Fruit fly (Drosophila melanogaster): Measurements from ENCODE around the gene CG10516.
A peak's percentile ranks its signal among the peaks of the same experiment; 100 is the strongest.

Gene CG10516

dm6 chr3L:16013198-16013982 lies 45.4 kb downstream of the CG10516 start:
- TF ChIP-seq Sp1 (GFP tag; optimal IDR thresholded peaks at IDR 0.05): peak; percentile 11
- peak; percentile 18 for TF ChIP-seq HLH106 (tag; optimal IDR thresholded peaks at IDR 0.05)
- TF ChIP-seq Hr78 (GFP tag; optimal IDR thresholded peaks at IDR 0.05): no peak
- TF ChIP-seq Rel (GFP tag; optimal IDR thresholded peaks at IDR 0.05): no peak
- no peak for TF ChIP-seq Rel (tag; optimal IDR thresholded peaks at IDR 0.05)
- TF ChIP-seq jim (GFP tag; optimal IDR thresholded peaks at IDR 0.05): no peak
- TF ChIP-seq Dfd (GFP tag; optimal IDR thresholded peaks at IDR 0.05): peak; percentile 16

DNA sequence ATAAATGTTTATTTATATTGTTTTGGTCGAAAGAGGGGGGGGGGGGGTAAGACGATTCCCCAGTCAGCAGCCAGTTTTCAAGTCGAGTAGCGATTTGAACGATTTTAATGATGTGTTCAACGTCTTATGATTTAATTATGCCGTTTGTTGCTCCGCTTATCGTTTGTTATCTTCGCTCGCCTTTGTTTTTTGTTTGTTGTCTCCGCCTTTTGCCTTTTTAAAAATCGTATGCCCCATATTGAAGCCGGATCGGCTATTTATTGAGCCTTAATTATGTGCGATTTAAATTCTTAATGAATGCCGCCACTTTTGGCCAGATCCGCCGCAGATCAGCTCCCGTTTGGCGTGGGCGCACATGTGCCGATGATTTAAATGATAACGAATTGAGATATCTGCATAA lies 46.5 kb downstream of the CG10516 start:
- TF ChIP-seq Jra (GFP tag; optimal IDR thresholded peaks at IDR 0.05) (no peak), Abd-B (GFP tag; optimal IDR thresholded peaks at IDR 0.05) (no peak), Vsx2 (GFP tag; optimal IDR thresholded peaks at IDR 0.05; ENCODE audit: partially characterized antibody) (no peak), Sp1 (GFP tag; optimal IDR thresholded peaks at IDR 0.05) (no peak)

DNA sequence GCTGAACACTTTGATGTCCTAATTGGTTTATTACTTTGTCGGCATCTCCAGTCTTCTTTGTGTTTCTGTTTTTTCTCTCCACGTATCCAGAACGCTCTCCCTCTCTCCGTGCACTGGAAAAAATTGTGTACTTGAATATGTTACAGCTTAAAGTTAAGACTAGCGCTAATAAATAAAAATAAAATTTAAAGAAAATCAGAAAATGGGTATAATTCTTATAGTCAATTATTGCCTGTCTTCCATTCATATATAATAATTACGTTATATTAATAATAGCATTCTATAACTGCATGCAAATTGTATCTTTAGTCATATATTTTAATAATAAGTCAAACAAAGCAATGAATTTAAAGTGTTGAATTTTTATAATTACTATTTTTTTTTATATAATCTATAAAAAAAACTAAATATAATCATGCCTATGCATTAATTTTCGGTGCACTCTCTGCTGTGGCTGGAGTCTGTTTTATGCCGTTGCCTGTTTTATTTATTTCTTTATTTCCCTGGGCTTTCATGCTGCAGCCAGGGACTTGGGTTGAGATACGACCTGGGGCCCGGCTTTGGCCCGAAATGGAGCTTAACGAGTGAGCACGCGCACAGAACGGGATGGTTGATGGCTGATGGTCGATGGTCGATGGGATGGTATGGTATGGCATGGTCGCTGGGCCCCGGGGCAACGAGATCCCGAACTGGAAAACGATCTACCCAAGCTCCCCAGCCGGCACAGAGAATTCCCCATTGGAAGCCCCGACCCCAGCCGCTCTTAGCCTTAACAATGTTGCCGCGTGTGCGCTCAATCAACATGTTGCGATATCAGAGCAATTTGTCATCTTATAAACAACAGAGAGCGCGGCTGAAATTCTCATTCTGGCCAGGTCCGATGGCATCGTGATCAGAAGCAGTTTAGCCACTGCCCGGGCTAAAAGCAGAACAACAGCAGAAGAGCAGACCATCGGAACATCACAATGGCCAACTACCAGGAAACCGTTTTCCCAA lies 48.1 kb downstream of the CG10516 start:
- no peak for TF ChIP-seq brk (GFP tag; optimal IDR thresholded peaks at IDR 0.05)
- TF ChIP-seq Hr83 (GFP tag; optimal IDR thresholded peaks at IDR 0.05; ENCODE audit: poor library complexity, severe bottlenecking): no peak
- TF ChIP-seq Dif (GFP tag; optimal IDR thresholded peaks at IDR 0.05; ENCODE audit: partially characterized antibody): no peak
- TF ChIP-seq rgr (GFP tag; optimal IDR thresholded peaks at IDR 0.05): peak; percentile 12
- peak; percentile 14 for TF ChIP-seq fru (GFP tag; optimal IDR thresholded peaks at IDR 0.05)
- TF ChIP-seq OdsH (GFP tag; optimal IDR thresholded peaks at IDR 0.05): peak; percentile 54
- TF ChIP-seq N (GFP tag; optimal IDR thresholded peaks at IDR 0.05): no peak
- TF ChIP-seq psq (GFP tag; optimal IDR thresholded peaks at IDR 0.05): peak; percentile 84
- no peak for TF ChIP-seq pan (optimal IDR thresholded peaks at IDR 0.05)
- TF ChIP-seq Hr78 (GFP tag; optimal IDR thresholded peaks at IDR 0.05): no peak
- no peak for TF ChIP-seq GATAd (GFP tag; optimal IDR thresholded peaks at IDR 0.05)
- TF ChIP-seq sage (GFP tag; optimal IDR thresholded peaks at IDR 0.05): no peak
- no peak for TF ChIP-seq CrebA (GFP tag; optimal IDR thresholded peaks at IDR 0.05; ENCODE audit: borderline replicate concordance)
- TF ChIP-seq Jra (GFP tag; optimal IDR thresholded peaks at IDR 0.05): no peak
- TF ChIP-seq lola (GFP tag; optimal IDR thresholded peaks at IDR 0.05): no peak
- TF ChIP-seq jim (GFP tag; optimal IDR thresholded peaks at IDR 0.05): no peak
- no peak for TF ChIP-seq Myc (optimal IDR thresholded peaks at IDR 0.05)
- no peak for TF ChIP-seq tai (GFP tag; optimal IDR thresholded peaks at IDR 0.05)
- TF ChIP-seq Hnf4 (GFP tag; optimal IDR thresholded peaks at IDR 0.05): no peak
- no peak for TF ChIP-seq ey (GFP tag; optimal IDR thresholded peaks at IDR 0.05)
- no peak for TF ChIP-seq Mio (GFP tag; optimal IDR thresholded peaks at IDR 0.05)
- TF ChIP-seq foxo (GFP tag; optimal IDR thresholded peaks at IDR 0.05): peak in 1 of 2 experiments; percentile 66
- no peak for TF ChIP-seq br (GFP tag; optimal IDR thresholded peaks at IDR 0.05)
- no peak for TF ChIP-seq sv (GFP tag; optimal IDR thresholded peaks at IDR 0.05)
- TF ChIP-seq dl (GFP tag; optimal IDR thresholded peaks at IDR 0.05; ENCODE audit: insufficient read depth in 1 of 2, partially characterized antibody in 2 of 2): no peak
- TF ChIP-seq Abd-B (GFP tag; optimal IDR thresholded peaks at IDR 0.05): no peak
- TF ChIP-seq HLH106 (tag; optimal IDR thresholded peaks at IDR 0.05): peak; percentile 78
- no peak for TF ChIP-seq Vsx2 (GFP tag; optimal IDR thresholded peaks at IDR 0.05; ENCODE audit: partially characterized antibody)
- no peak for TF ChIP-seq usp (GFP tag; optimal IDR thresholded peaks at IDR 0.05)
- no peak for TF ChIP-seq CG32264 (GFP tag; optimal IDR thresholded peaks at IDR 0.05)
- no peak for TF ChIP-seq Dfd (GFP tag; optimal IDR thresholded peaks at IDR 0.05)
- peak; percentile 16 for TF ChIP-seq dmrt93B (GFP tag; optimal IDR thresholded peaks at IDR 0.05)
- peak; percentile 16 for TF ChIP-seq h (GFP tag; optimal IDR thresholded peaks at IDR 0.05)
- no peak for TF ChIP-seq CG9705 (GFP tag; optimal IDR thresholded peaks at IDR 0.05)
- no peak for TF ChIP-seq dsf (GFP tag; optimal IDR thresholded peaks at IDR 0.05; ENCODE audit: borderline replicate concordance)
- no peak for TF ChIP-seq Rel (GFP tag; optimal IDR thresholded peaks at IDR 0.05)
- no peak for TF ChIP-seq Rel (tag; optimal IDR thresholded peaks at IDR 0.05)
- peak; percentile 18 for TF ChIP-seq woc (GFP tag; optimal IDR thresholded peaks at IDR 0.05)
- peak; percentile 86 for TF ChIP-seq Sp1 (GFP tag; optimal IDR thresholded peaks at IDR 0.05)
